Fruit fly (Drosophila melanogaster) S2 (cell line): Measurements from ENCODE around the gene Hacd1.

Experiments
- CG8478 ChIP-seq: fragments of >200 bp; optimal IDR thresholded peaks from 2 replicates; lab custom pipeline; 2018
- CTCF ChIP-seq, 2 experiments: fragments of >200 bp; optimal IDR thresholded peaks; 2 replicates each; lab custom pipeline; 2018

- no peak for TF ChIP-seq CG8478 (lab: Kevin White, UChicago)
- peak in 1 of 2 experiments; percentile 12 for TF ChIP-seq CTCF (optimal IDR thresholded peaks at IDR 0.05; lab: Kevin White, UChicago)
Measured at dm6 chr2L:12006397-12007330, 4.6 kb upstream of the Hacd1 start.
